Fruit fly (Drosophila melanogaster) whole organism: ENCODE data around the gene CG3246.

Experiments used
- CG8478 ChIP-seq: fragments of >200 bp; optimal IDR thresholded peaks from 2 replicates; lab custom pipeline; 2018; ENCODE audit warnings: inconsistent platforms
- Dll ChIP-seq: fragments of >200 bp; optimal IDR thresholded peaks from 2 replicates; lab custom pipeline; 2017
- EcR ChIP-seq, 2 experiments: fragments of >200 bp; optimal IDR thresholded peaks; 2 replicates each; lab custom pipeline; 2017; ENCODE audit warnings: missing biosample characterization in 2 of 2, missing genetic modification characterization in 2 of 2, missing genetic modification reagents in 2 of 2
- pan ChIP-seq: fragments of >200 bp; optimal IDR thresholded peaks from 2 replicates; lab custom pipeline; 2017
- psq ChIP-seq: fragments of >200 bp; optimal IDR thresholded peaks from 2 replicates; lab custom pipeline; 2017
- usp ChIP-seq: fragments of >200 bp; optimal IDR thresholded peaks from 2 replicates; lab custom pipeline; 2017; ENCODE audit warnings: missing biosample characterization, missing genetic modification characterization, mixed read lengths

Gene CG3246

dm6 chr2L:3482037-3482436, 20.3 kb upstream of the CG3246 start:
- no peak for TF ChIP-seq EcR (GFP tag; optimal IDR thresholded peaks at IDR 0.05; lab: Kevin White, UChicago)
- no peak for TF ChIP-seq pan
- no peak for TF ChIP-seq psq
- no peak for TF ChIP-seq CG8478 (lab: Kevin White, UChicago)
- TF ChIP-seq usp (GFP tag; lab: Kevin White, UChicago): no peak
- TF ChIP-seq Dll (lab: Kevin White, UChicago): no peak

DNA sequence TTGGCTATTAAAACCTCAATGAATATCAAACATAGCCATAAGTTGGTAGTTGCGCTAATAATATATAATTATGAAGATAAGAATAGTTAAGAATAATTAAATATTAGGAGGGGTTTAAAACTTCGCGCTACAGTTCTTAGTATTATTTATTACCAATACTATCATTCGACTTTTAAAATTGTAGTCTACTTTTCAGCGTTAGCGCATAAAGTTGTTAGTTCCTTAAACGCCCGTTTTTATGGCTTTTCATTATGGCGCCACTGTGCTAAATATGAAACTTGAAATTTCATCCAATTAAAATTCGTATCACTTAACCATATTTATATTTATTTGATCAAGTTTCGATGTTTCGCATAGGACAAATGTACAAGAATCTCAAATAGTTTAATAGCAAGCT, 18.7 kb upstream of the CG3246 start:
- TF ChIP-seq usp (GFP tag; lab: Kevin White, UChicago): no peak

DNA sequence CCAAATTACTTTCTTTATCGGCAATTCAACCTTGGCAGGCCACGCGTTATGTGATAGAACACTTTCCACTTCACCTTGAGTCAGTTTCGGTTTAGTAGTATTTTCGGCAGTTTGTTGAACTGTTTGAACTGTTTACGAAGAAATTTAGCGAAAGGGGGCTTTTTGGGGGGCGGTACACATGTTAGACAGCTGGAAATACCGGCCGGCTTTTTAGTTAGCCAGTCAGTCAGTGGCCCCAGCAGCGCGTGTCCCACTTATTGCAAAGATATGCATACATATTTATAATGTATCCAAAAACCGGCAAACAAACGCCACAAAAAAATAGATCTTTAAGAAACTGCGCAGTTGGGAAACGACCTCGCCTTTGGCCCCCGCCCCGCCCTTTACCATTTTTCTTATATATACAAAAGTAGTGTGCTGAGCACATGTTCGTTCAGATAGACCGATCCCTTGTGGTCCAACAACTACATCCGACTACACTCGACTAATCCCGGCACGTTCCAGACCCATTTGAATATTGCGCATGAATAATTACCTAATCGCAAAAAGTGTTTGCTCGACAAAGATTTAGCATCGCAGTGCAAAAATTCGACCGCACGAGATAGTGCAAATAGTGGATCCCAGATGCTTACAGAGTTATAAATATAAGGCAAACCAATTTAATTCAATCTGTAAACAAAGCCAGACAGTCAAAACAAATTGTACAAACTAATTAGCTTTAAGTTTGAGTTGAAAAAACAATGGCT, 18.1 kb upstream of the CG3246 start:
- TF ChIP-seq Dll (lab: Kevin White, UChicago): no peak
- no peak for TF ChIP-seq usp (GFP tag; lab: Kevin White, UChicago)
- TF ChIP-seq CG8478 (lab: Kevin White, UChicago): no peak
- no peak for TF ChIP-seq psq
- no peak for TF ChIP-seq pan
- no peak for TF ChIP-seq EcR (GFP tag; optimal IDR thresholded peaks at IDR 0.05; lab: Kevin White, UChicago)

dm6 chr2L:3478034-3478880, 16.5 kb upstream of the CG3246 start, which contains the start of gene Thor:
Gene Thor (plus strand): TSS chr2L:3478434.
- TF ChIP-seq CG8478 (lab: Kevin White, UChicago) (no peak), Dll (lab: Kevin White, UChicago) (peak; percentile 75)

dm6 chr2L:3477057-3477755, 15.5 kb upstream of the CG3246 start:
- TF ChIP-seq pan (peak; percentile 85), Dll (lab: Kevin White, UChicago) (no peak)

DNA sequence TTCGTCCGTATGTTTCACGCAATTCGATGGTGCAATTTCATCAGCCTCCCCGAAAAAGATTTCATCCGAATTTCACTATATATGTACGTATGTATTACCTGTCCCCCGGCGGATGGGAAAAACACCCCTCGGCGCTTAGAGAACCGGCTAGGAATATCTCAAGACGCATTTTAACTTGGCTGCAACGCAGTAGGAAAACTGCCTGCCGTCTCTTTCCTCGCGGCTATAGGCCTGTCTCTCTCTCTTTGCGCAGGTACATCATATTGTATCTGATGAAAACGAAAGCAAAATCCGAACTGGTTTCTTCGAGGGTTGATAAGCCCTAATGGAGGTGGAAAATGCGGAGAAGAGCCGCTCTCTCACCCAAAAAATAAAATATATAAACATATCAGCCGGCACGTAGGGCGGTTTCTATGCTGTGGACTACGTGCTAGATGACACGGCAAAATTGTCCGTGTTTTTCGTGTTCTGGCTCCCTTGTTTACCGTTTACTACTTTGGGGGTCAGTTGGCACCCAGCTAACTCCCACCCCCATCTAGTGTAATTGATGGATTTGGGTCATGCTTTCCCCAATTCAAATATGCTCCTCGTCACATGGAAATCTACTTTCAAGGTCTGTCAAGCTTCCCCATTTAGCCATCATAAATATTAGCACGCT, 14.8 kb upstream of the CG3246 start:
- TF ChIP-seq psq (no peak), usp (GFP tag; lab: Kevin White, UChicago) (no peak), pan (no peak), EcR (GFP tag; optimal IDR thresholded peaks at IDR 0.05; lab: Kevin White, UChicago) (no peak), CG8478 (lab: Kevin White, UChicago) (no peak), Dll (lab: Kevin White, UChicago) (no peak)

dm6 chr2L:3475948-3476347, 14.2 kb upstream of the CG3246 start:
- TF ChIP-seq CG8478 (lab: Kevin White, UChicago): no peak
- TF ChIP-seq EcR (GFP tag; optimal IDR thresholded peaks at IDR 0.05; lab: Kevin White, UChicago): no peak
- TF ChIP-seq Dll (lab: Kevin White, UChicago): no peak
- TF ChIP-seq psq: no peak
- no peak for TF ChIP-seq usp (GFP tag; lab: Kevin White, UChicago)
- TF ChIP-seq pan: no peak

DNA sequence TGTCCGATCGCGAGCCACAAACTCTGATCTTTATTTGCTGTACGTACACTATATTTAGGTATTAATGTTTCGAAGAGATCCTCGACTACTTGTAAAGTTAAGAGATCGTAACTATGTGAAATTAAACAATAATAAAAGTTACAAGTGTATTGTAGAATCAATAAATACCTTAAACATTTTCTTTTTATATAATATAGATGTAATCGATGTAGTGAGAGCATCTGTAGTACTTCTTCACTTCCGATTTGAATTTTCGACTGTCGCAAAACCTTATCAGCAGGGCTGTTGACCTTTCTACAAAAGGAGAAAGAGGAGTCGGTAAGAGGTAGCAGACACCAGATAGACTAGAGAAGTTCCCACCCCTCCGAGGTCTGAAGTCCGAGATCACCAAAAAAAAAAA, 13.4 kb upstream of the CG3246 start:
- TF ChIP-seq Dll (lab: Kevin White, UChicago) (no peak), usp (GFP tag; lab: Kevin White, UChicago) (no peak), psq (no peak), pan (no peak), CG8478 (lab: Kevin White, UChicago) (no peak), EcR (GFP tag; optimal IDR thresholded peaks at IDR 0.05; lab: Kevin White, UChicago) (no peak)

- no peak for TF ChIP-seq Dll (lab: Kevin White, UChicago)
- TF ChIP-seq pan: no peak
- TF ChIP-seq usp (GFP tag; lab: Kevin White, UChicago): no peak
- TF ChIP-seq CG8478 (lab: Kevin White, UChicago): no peak
- no peak for TF ChIP-seq EcR (GFP tag; optimal IDR thresholded peaks at IDR 0.05; lab: Kevin White, UChicago)
Measured at dm6 chr2L:3472242-3472641, 10.5 kb upstream of the CG3246 start, which contains the start of gene Pgant4. Gene Pgant4 (plus strand): TSS chr2L:3472603.

dm6 chr2L:3469869-3470268, 8.1 kb upstream of the CG3246 start, which contains the start of the genes Pif1 and CG31776:
Gene Pif1 (minus strand): TSS chr2L:3470004.
Gene CG31776 (plus strand): TSS chr2L:3470182.
- no peak for TF ChIP-seq pan
- TF ChIP-seq CG8478 (lab: Kevin White, UChicago): no peak
- no peak for TF ChIP-seq usp (GFP tag; lab: Kevin White, UChicago)

dm6 chr2L:3466846-3467245, 5.1 kb upstream of the CG3246 start:
- TF ChIP-seq pan (no peak), CG8478 (lab: Kevin White, UChicago) (no peak), EcR (GFP tag; optimal IDR thresholded peaks at IDR 0.05; lab: Kevin White, UChicago) (no peak), Dll (lab: Kevin White, UChicago) (no peak)
